Fruit fly (Drosophila melanogaster) whole organism, prepupa: ENCODE data around the gene CG14712.

Experiments used
- Blimp-1 ChIP-seq: fragments of 200-800 bp; sonication (Bioruptor generic); optimal IDR thresholded peaks from 3 replicates; lab custom pipeline; 2017; ENCODE audit warnings: missing biosample characterization, missing genetic modification characterization, mild to moderate bottlenecking, moderate library complexity, missing genetic modification reagents
- CG10631 ChIP-seq: fragments of 200-800 bp; sonication (Bioruptor generic); optimal IDR thresholded peaks from 2 replicates; lab custom pipeline; 2016; ENCODE audit warnings: missing biosample characterization, missing genetic modification characterization
- CG10669 ChIP-seq: fragments of 200-800 bp; sonication (Bioruptor generic); optimal IDR thresholded peaks from 3 replicates; lab custom pipeline; 2018; ENCODE audit warnings: missing biosample characterization, mild to moderate bottlenecking, missing genetic modification characterization, moderate library complexity
- CG11762 ChIP-seq: fragments of 200-800 bp; sonication (Bioruptor generic); optimal IDR thresholded peaks from 3 replicates; lab custom pipeline; 2016; ENCODE audit warnings: missing biosample characterization, missing genetic modification characterization; ENCODE audit not compliant: insufficient read depth
- CG11902 ChIP-seq: fragments of 200-800 bp; sonication (Bioruptor generic); optimal IDR thresholded peaks from 3 replicates; lab custom pipeline; 2016; ENCODE audit warnings: missing biosample characterization, missing genetic modification characterization
- CG15336 ChIP-seq: fragments of 200-800 bp; sonication (Bioruptor generic); IDR thresholded peaks from 2 replicates; pipeline ENCODE4 v1.3.6; 2022; ENCODE audit warnings: missing biosample characterization, missing genetic modification characterization
- CG1621 ChIP-seq: fragments of 200-800 bp; sonication (Bioruptor generic); optimal IDR thresholded peaks from 3 replicates; lab custom pipeline; 2018; ENCODE audit warnings: missing biosample characterization, mild to moderate bottlenecking, missing genetic modification characterization
- CG16779 ChIP-seq: fragments of 200-800 bp; sonication (Bioruptor generic); optimal IDR thresholded peaks from 3 replicates; lab custom pipeline; 2017; ENCODE audit warnings: missing biosample characterization, mild to moderate bottlenecking, missing genetic modification characterization
- CG3032 ChIP-seq: fragments of 200-800 bp; optimal IDR thresholded peaks from 2 replicates; lab custom pipeline; 2019; ENCODE audit warnings: missing biosample characterization, mild to moderate bottlenecking, missing genetic modification characterization, moderate library complexity
- CG31627 ChIP-seq: fragments of 200-800 bp; sonication (Bioruptor generic); optimal IDR thresholded peaks from 3 replicates; lab custom pipeline; 2016; ENCODE audit warnings: missing biosample characterization, missing genetic modification characterization
- CG32006 ChIP-seq: fragments of 200-800 bp; sonication (Bioruptor generic); optimal IDR thresholded peaks from 3 replicates; lab custom pipeline; 2017; ENCODE audit warnings: missing biosample characterization, mild to moderate bottlenecking, missing genetic modification characterization
- CG34406 ChIP-seq: fragments of 200-800 bp; sonication (Bioruptor generic); optimal IDR thresholded peaks from 3 replicates; lab custom pipeline; 2016; ENCODE audit warnings: missing biosample characterization, missing genetic modification characterization
- CG3919 ChIP-seq: fragments of 200-800 bp; sonication (Bioruptor generic); optimal IDR thresholded peaks from 3 replicates; lab custom pipeline; 2016; ENCODE audit warnings: missing biosample characterization, missing genetic modification characterization
- CG4318 ChIP-seq: fragments of 200-800 bp; sonication (Bioruptor generic); optimal IDR thresholded peaks from 3 replicates; lab custom pipeline; 2017; ENCODE audit warnings: missing biosample characterization, mild to moderate bottlenecking, missing genetic modification characterization
- CG6163 ChIP-seq: fragments of 200-800 bp; sonication (Bioruptor generic); IDR thresholded peaks from 3 replicates; pipeline ENCODE4 v1.3.6; 2022; ENCODE audit warnings: missing biosample characterization, missing genetic modification characterization
- CG6276 ChIP-seq: fragments of 200-800 bp; sonication (Bioruptor generic); optimal IDR thresholded peaks from 2 replicates; lab custom pipeline; 2017; ENCODE audit warnings: missing biosample characterization, mild to moderate bottlenecking, missing genetic modification characterization
- CG6792 ChIP-seq: fragments of 200-800 bp; sonication (Bioruptor generic); optimal IDR thresholded peaks from 3 replicates; lab custom pipeline; 2016; ENCODE audit warnings: missing biosample characterization, missing genetic modification characterization
- CG6808 ChIP-seq: fragments of 200-800 bp; sonication (Bioruptor generic); optimal IDR thresholded peaks from 3 replicates; lab custom pipeline; 2017; ENCODE audit warnings: missing biosample characterization, missing genetic modification characterization, mild to moderate bottlenecking, moderate library complexity, missing genetic modification reagents
- CG7368 ChIP-seq: fragments of 200-800 bp; sonication (Bioruptor generic); optimal IDR thresholded peaks from 3 replicates; lab custom pipeline; 2016; ENCODE audit warnings: missing biosample characterization, missing genetic modification characterization
- CG8119 ChIP-seq: fragments of 200-800 bp; sonication (Bioruptor generic); IDR thresholded peaks from 3 replicates; pipeline ENCODE4 v1.3.6; 2022; ENCODE audit warnings: missing biosample characterization, missing genetic modification characterization
- CG8319 ChIP-seq: fragments of 200-800 bp; sonication (Bioruptor generic); optimal IDR thresholded peaks from 3 replicates; lab custom pipeline; 2016; ENCODE audit warnings: missing biosample characterization, missing genetic modification characterization
- CG8632 ChIP-seq: fragments of 200-800 bp; sonication (Bioruptor generic); optimal IDR thresholded peaks from 3 replicates; lab custom pipeline; 2016; ENCODE audit warnings: missing biosample characterization, missing genetic modification characterization
- CG9139 ChIP-seq: fragments of 200-800 bp; sonication (Bioruptor generic); optimal IDR thresholded peaks from 3 replicates; lab custom pipeline; 2017; ENCODE audit warnings: missing biosample characterization, mild to moderate bottlenecking, missing genetic modification characterization
- Eip75B ChIP-seq: fragments of 200-800 bp; sonication (Bioruptor generic); optimal IDR thresholded peaks from 3 replicates; lab custom pipeline; 2016; ENCODE audit warnings: missing biosample characterization, missing genetic modification characterization
- Eip78C ChIP-seq: fragments of 200-800 bp; sonication (Bioruptor generic); peaks from one replicate; lab custom pipeline; 2016; ENCODE audit warnings: missing biosample characterization, missing genetic modification characterization
- Eip93F ChIP-seq: fragments of 200-800 bp; sonication (Bioruptor generic); optimal IDR thresholded peaks from 2 replicates; lab custom pipeline; 2016; ENCODE audit warnings: missing biosample characterization, mild to moderate bottlenecking, missing genetic modification characterization
- Ets21C ChIP-seq: fragments of 200-800 bp; sonication (Bioruptor generic); optimal IDR thresholded peaks from 3 replicates; lab custom pipeline; 2016; ENCODE audit warnings: missing biosample characterization, missing genetic modification characterization
- Ets96B ChIP-seq: fragments of 200-800 bp; optimal IDR thresholded peaks from 2 replicates; lab custom pipeline; 2019; ENCODE audit warnings: missing biosample characterization, mild to moderate bottlenecking, missing genetic modification characterization, moderate library complexity
- Gug ChIP-seq: fragments of 200-800 bp; sonication (Bioruptor generic); IDR thresholded peaks from 2 replicates; pipeline ENCODE4 v1.3.6; 2022; ENCODE audit warnings: missing biosample characterization, missing genetic modification characterization
- Hr39 ChIP-seq: fragments of 200-800 bp; sonication (Bioruptor generic); optimal IDR thresholded peaks from 2 replicates; lab custom pipeline; 2016; ENCODE audit warnings: missing biosample characterization, missing genetic modification characterization
- Hr4 ChIP-seq: fragments of 200-800 bp; sonication (Bioruptor generic); optimal IDR thresholded peaks from 3 replicates; lab custom pipeline; 2016; ENCODE audit warnings: missing biosample characterization, missing genetic modification characterization
- Lpt ChIP-seq: fragments of 200-800 bp; sonication (Bioruptor generic); optimal IDR thresholded peaks from 3 replicates; lab custom pipeline; 2016; ENCODE audit warnings: missing biosample characterization, missing genetic modification characterization
- OdsH ChIP-seq: fragments of 200-800 bp; sonication (Bioruptor generic); optimal IDR thresholded peaks from 3 replicates; lab custom pipeline; 2016; ENCODE audit warnings: missing biosample characterization, missing genetic modification characterization
- Sox14 ChIP-seq: fragments of 200-800 bp; sonication (Bioruptor generic); optimal IDR thresholded peaks from 3 replicates; lab custom pipeline; 2016; ENCODE audit warnings: missing biosample characterization, missing genetic modification characterization
- cyc ChIP-seq: fragments of 200-800 bp; sonication (Bioruptor generic); optimal IDR thresholded peaks from 3 replicates; lab custom pipeline; 2016; ENCODE audit warnings: missing biosample characterization, missing genetic modification characterization
- dsx ChIP-seq: fragments of 200-800 bp; optimal IDR thresholded peaks from 3 replicates; lab custom pipeline; 2019; ENCODE audit warnings: missing biosample characterization, mild to moderate bottlenecking, missing genetic modification characterization, moderate library complexity; ENCODE audit not compliant: poor library complexity, severe bottlenecking
- eg ChIP-seq: fragments of 200-800 bp; sonication (Bioruptor generic); IDR thresholded peaks from 3 replicates; pipeline ENCODE4 v1.3.6; 2022; ENCODE audit warnings: missing biosample characterization, missing genetic modification characterization
- esn ChIP-seq: fragments of 200-800 bp; sonication (Bioruptor generic); optimal IDR thresholded peaks from 2 replicates; lab custom pipeline; 2016; ENCODE audit warnings: missing biosample characterization, mild to moderate bottlenecking, missing genetic modification characterization, moderate library complexity
- fd59A ChIP-seq: fragments of 200-800 bp; sonication (Bioruptor generic); optimal IDR thresholded peaks from 2 replicates; lab custom pipeline; 2017; ENCODE audit warnings: missing biosample characterization, mild to moderate bottlenecking, missing genetic modification characterization, missing genetic modification reagents
- fd85E ChIP-seq: fragments of 200-800 bp; sonication (Bioruptor generic); optimal IDR thresholded peaks from 3 replicates; lab custom pipeline; 2016; ENCODE audit warnings: missing biosample characterization, missing genetic modification characterization
- fkh ChIP-seq: fragments of 200-800 bp; sonication (Bioruptor generic); optimal IDR thresholded peaks from 3 replicates; lab custom pipeline; 2017; ENCODE audit warnings: missing biosample characterization, mild to moderate bottlenecking, missing genetic modification characterization, moderate library complexity
- net ChIP-seq: fragments of 200-800 bp; sonication (Bioruptor generic); optimal IDR thresholded peaks from 3 replicates; lab custom pipeline; 2016; ENCODE audit warnings: missing biosample characterization, missing genetic modification characterization
- pdm3 ChIP-seq: fragments of 200-800 bp; sonication (Bioruptor generic); optimal IDR thresholded peaks from 3 replicates; lab custom pipeline; 2016; ENCODE audit warnings: missing biosample characterization, missing genetic modification characterization
- spab ChIP-seq: fragments of 200-800 bp; sonication (Bioruptor generic); optimal IDR thresholded peaks from 2 replicates; lab custom pipeline; 2017; ENCODE audit warnings: missing biosample characterization, mild to moderate bottlenecking, missing genetic modification characterization, missing genetic modification reagents
- svp ChIP-seq: fragments of 200-800 bp; sonication (Bioruptor generic); peaks from one replicate; lab custom pipeline; 2016; ENCODE audit warnings: missing biosample characterization, missing genetic modification characterization
- topi ChIP-seq: fragments of 200-800 bp; sonication (Bioruptor generic); optimal IDR thresholded peaks from 3 replicates; lab custom pipeline; 2016; ENCODE audit warnings: missing biosample characterization, missing genetic modification characterization
- vri ChIP-seq: fragments of 200-800 bp; sonication (Bioruptor generic); optimal IDR thresholded peaks from 3 replicates; lab custom pipeline; 2016; ENCODE audit warnings: missing biosample characterization, mild to moderate bottlenecking, missing genetic modification characterization

The CG14712 gene

DNA sequence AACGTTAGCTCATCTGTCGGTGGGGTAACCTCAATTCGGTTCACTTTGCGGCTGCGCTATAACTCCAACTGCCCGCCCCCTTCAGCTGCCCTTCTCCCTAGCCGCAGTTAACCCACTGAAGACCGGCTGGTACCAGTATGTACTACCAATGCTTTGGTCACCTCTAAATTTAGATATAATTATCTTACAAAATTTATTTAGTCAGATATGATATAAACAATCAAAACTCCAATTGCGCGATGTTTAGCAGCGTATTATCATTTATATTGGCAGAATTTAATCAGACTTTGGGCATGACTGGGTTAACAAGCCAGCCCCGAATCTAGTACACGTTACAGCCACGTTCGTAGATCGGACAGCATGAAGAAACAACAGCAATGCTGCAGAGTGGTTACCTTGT is 33.2 kb downstream of the CG14712 start (continued):
- TF ChIP-seq esn (GFP tag; lab: Kevin White, UChicago) = no peak
- no peak for TF ChIP-seq fkh (GFP tag; lab: Kevin White, UChicago)
- peak; percentile 60 for TF ChIP-seq Hr4 (GFP tag; lab: Kevin White, UChicago)
- TF ChIP-seq Hr39 (GFP tag; lab: Kevin White, UChicago) = no peak
- no peak for TF ChIP-seq CG11762 (GFP tag; lab: Kevin White, UChicago)
- TF ChIP-seq Ets96B = peak; percentile 43
- peak; percentile 48 for TF ChIP-seq net (GFP tag; lab: Kevin White, UChicago)
- TF ChIP-seq CG8319 (GFP tag; lab: Kevin White, UChicago) = no peak
- TF ChIP-seq CG3919 (GFP tag; lab: Kevin White, UChicago) = peak; percentile 51
- peak; percentile 44 for TF ChIP-seq Gug (GFP tag; lab: Robert Waterston, UW)
- TF ChIP-seq CG9139 (GFP tag; lab: Kevin White, UChicago) = no peak
- TF ChIP-seq Ets21C = no peak
- TF ChIP-seq CG10631 = peak; percentile 43
- TF ChIP-seq CG7368 (GFP tag; lab: Kevin White, UChicago) = no peak
- TF ChIP-seq Eip78C = peak; percentile 91
- peak; percentile 55 for TF ChIP-seq CG6808 (GFP tag; lab: Kevin White, UChicago)
- no peak for TF ChIP-seq Eip93F
- peak; percentile 37 for TF ChIP-seq Sox14 (GFP tag; lab: Kevin White, UChicago)
- TF ChIP-seq pdm3 (GFP tag; lab: Kevin White, UChicago) = peak; percentile 59
- TF ChIP-seq CG6792 (GFP tag; lab: Kevin White, UChicago) = peak; percentile 32
- peak; percentile 64 for TF ChIP-seq CG32006
- peak; percentile 64; the same call in 2 of the 3 replicates for TF ChIP-seq CG6163 (GFP tag; lab: Robert Waterston, UW)
- TF ChIP-seq CG8119 = peak; percentile 66; the same call in 2 of the 3 replicates
- TF ChIP-seq CG10669 = peak; percentile 57
- no peak for TF ChIP-seq Eip75B (GFP tag; lab: Kevin White, UChicago)

dm6 chr3R:11662617-11663016 is 34.1 kb downstream of the CG14712 start:
- no peak for TF ChIP-seq pdm3 (GFP tag; lab: Kevin White, UChicago)
- TF ChIP-seq OdsH (GFP tag; lab: Kevin White, UChicago) = no peak
- no peak for TF ChIP-seq Gug (GFP tag; lab: Robert Waterston, UW)
- TF ChIP-seq CG1621 (tag; lab: Kevin White, UChicago) = no peak
- TF ChIP-seq CG6276 (GFP tag; lab: Kevin White, UChicago) = peak; percentile 20
- TF ChIP-seq topi (GFP tag; lab: Kevin White, UChicago) = no peak
- TF ChIP-seq eg (GFP tag; lab: Robert Waterston, UW) = peak; percentile 50; the same call in 2 of the 3 replicates
- peak; percentile 64 for TF ChIP-seq CG15336
- no peak for TF ChIP-seq dsx (GFP tag; lab: Kevin White, UChicago)
- no peak for TF ChIP-seq Hr39 (GFP tag; lab: Kevin White, UChicago)
- TF ChIP-seq CG8319 (GFP tag; lab: Kevin White, UChicago) = no peak
- TF ChIP-seq CG11762 (GFP tag; lab: Kevin White, UChicago) = no peak
- TF ChIP-seq Lpt (GFP tag; lab: Kevin White, UChicago) = no peak
- peak; percentile 33 for TF ChIP-seq CG32006
- no peak for TF ChIP-seq Sox14 (GFP tag; lab: Kevin White, UChicago)
- TF ChIP-seq fd59A (GFP tag; lab: Kevin White, UChicago) = no peak
- no peak for TF ChIP-seq fd85E (GFP tag; lab: Kevin White, UChicago)
- TF ChIP-seq CG31627 (GFP tag; lab: Kevin White, UChicago) = no peak
- TF ChIP-seq CG7368 (GFP tag; lab: Kevin White, UChicago) = no peak
- TF ChIP-seq Ets96B = no peak
- TF ChIP-seq Eip78C = no peak
- TF ChIP-seq CG11902 (GFP tag; lab: Kevin White, UChicago) = no peak
- no peak for TF ChIP-seq Blimp-1 (GFP tag; lab: Kevin White, UChicago)
- TF ChIP-seq CG16779 (tag; lab: Kevin White, UChicago) = no peak
- TF ChIP-seq CG4318 = no peak
- TF ChIP-seq Eip75B (GFP tag; lab: Kevin White, UChicago) = no peak
- TF ChIP-seq Hr4 (GFP tag; lab: Kevin White, UChicago) = peak; percentile 18
- no peak for TF ChIP-seq CG8119
- TF ChIP-seq svp (GFP tag; lab: Kevin White, UChicago) = no peak
- no peak for TF ChIP-seq CG34406
- TF ChIP-seq cyc = no peak
- no peak for TF ChIP-seq net (GFP tag; lab: Kevin White, UChicago)
- TF ChIP-seq CG3032 (tag; lab: Kevin White, UChicago) = no peak
- TF ChIP-seq CG6163 (GFP tag; lab: Robert Waterston, UW) = no peak
- no peak for TF ChIP-seq vri (GFP tag; lab: Kevin White, UChicago)
- TF ChIP-seq CG8632 = no peak
- TF ChIP-seq Eip93F = no peak
- no peak for TF ChIP-seq spab (GFP tag; lab: Kevin White, UChicago)
- no peak for TF ChIP-seq CG10631
